Fruit fly (Drosophila melanogaster) whole organism, embryonic: ENCODE data around the gene Hexo2.

Experiments
- Antp ChIP-seq: fragments of 200-800 bp; sonication (Bioruptor generic); optimal IDR thresholded peaks from 3 replicates; lab custom pipeline; 2016; ENCODE audit warnings: missing biosample characterization, missing genetic modification characterization
- Atf-2 ChIP-seq: fragments of 200-800 bp; sonication (Bioruptor generic); optimal IDR thresholded peaks from 2 replicates; lab custom pipeline; 2016; ENCODE audit warnings: missing biosample characterization, missing genetic modification characterization
- Bteb2 ChIP-seq: fragments of 200-800 bp; sonication (Bioruptor generic); optimal IDR thresholded peaks from 2 replicates; lab custom pipeline; 2016; ENCODE audit warnings: missing biosample characterization, missing genetic modification characterization
- C15 ChIP-seq: fragments of 200-800 bp; sonication (Bioruptor generic); IDR thresholded peaks from 3 replicates; pipeline ENCODE4 v1.3.6; 2022; ENCODE audit warnings: missing biosample characterization, missing genetic modification characterization
- CG12942 ChIP-seq: fragments of 200-800 bp; sonication (Bioruptor generic); optimal IDR thresholded peaks from 3 replicates; lab custom pipeline; 2016; ENCODE audit warnings: missing biosample characterization, missing genetic modification characterization
- CG14710 ChIP-seq: fragments of 200-800 bp; sonication (Bioruptor generic); optimal IDR thresholded peaks from 3 replicates; lab custom pipeline; 2019; ENCODE audit warnings: missing biosample characterization, mild to moderate bottlenecking, missing genetic modification characterization, moderate library complexity
- CG17802 ChIP-seq: fragments of 200-800 bp; sonication (Bioruptor generic); optimal IDR thresholded peaks from 2 replicates; lab custom pipeline; 2018; ENCODE audit warnings: missing biosample characterization, mild to moderate bottlenecking, missing genetic modification characterization, moderate library complexity
- CG18619 ChIP-seq: fragments of 200-800 bp; sonication (Bioruptor generic); optimal IDR thresholded peaks from 3 replicates; lab custom pipeline; 2017; ENCODE audit warnings: missing biosample characterization, mild to moderate bottlenecking, missing genetic modification characterization
- CG18764 ChIP-seq: fragments of 200-800 bp; sonication (Bioruptor generic); optimal IDR thresholded peaks from 3 replicates; lab custom pipeline; 2016; ENCODE audit warnings: missing biosample characterization, missing genetic modification characterization
- CG2116 ChIP-seq: fragments of 200-800 bp; sonication (Bioruptor generic); optimal IDR thresholded peaks from 3 replicates; lab custom pipeline; 2018; ENCODE audit warnings: missing biosample characterization, mild to moderate bottlenecking, missing genetic modification characterization
- CG32772 ChIP-seq: fragments of 200-800 bp; sonication (Bioruptor generic); IDR thresholded peaks from 2 replicates; pipeline ENCODE4 v1.3.6; 2022; ENCODE audit warnings: missing biosample characterization, missing genetic modification characterization
- CG4282 ChIP-seq: fragments of 200-800 bp; sonication (Bioruptor generic); optimal IDR thresholded peaks from 2 replicates; lab custom pipeline; 2016; ENCODE audit warnings: missing biosample characterization, missing genetic modification characterization
- CG4820 ChIP-seq: fragments of 200-800 bp; sonication (Bioruptor generic); optimal IDR thresholded peaks from 3 replicates; lab custom pipeline; 2016; ENCODE audit warnings: missing biosample characterization, missing genetic modification characterization
- CG6175 ChIP-seq: fragments of 200-800 bp; sonication (Bioruptor generic); IDR thresholded peaks from 3 replicates; pipeline ENCODE4 v1.3.6; 2022; ENCODE audit warnings: missing biosample characterization, missing genetic modification characterization
- CG7271 ChIP-seq: fragments of 200-800 bp; sonication (Bioruptor generic); optimal IDR thresholded peaks from 2 replicates; lab custom pipeline; 2018; ENCODE audit warnings: missing biosample characterization, mild to moderate bottlenecking, missing genetic modification characterization, moderate library complexity
- CG8359 ChIP-seq: fragments of 200-800 bp; sonication (Bioruptor generic); optimal IDR thresholded peaks from 2 replicates; lab custom pipeline; 2017; ENCODE audit warnings: missing biosample characterization, mild to moderate bottlenecking, missing genetic modification characterization, borderline replicate concordance
- CG8924 ChIP-seq: fragments of 200-800 bp; optimal IDR thresholded peaks from 3 replicates; lab custom pipeline; 2019; ENCODE audit warnings: missing biosample characterization, mild to moderate bottlenecking, missing genetic modification characterization, moderate library complexity
- CG9215 ChIP-seq: fragments of 200-800 bp; sonication (Bioruptor generic); IDR thresholded peaks from 2 replicates; pipeline ENCODE4 v1.3.6; 2022; ENCODE audit warnings: missing biosample characterization, missing genetic modification characterization
- CrebB ChIP-seq: fragments of 200-800 bp; sonication (Bioruptor generic); optimal IDR thresholded peaks from 3 replicates; lab custom pipeline; 2018; ENCODE audit warnings: missing biosample characterization, mild to moderate bottlenecking, missing genetic modification characterization
- Deaf1 ChIP-seq: fragments of 200-800 bp; optimal IDR thresholded peaks from 3 replicates; lab custom pipeline; 2019; ENCODE audit warnings: missing biosample characterization, mild to moderate bottlenecking, missing genetic modification characterization, moderate library complexity
- E2f2 ChIP-seq: fragments of 200-800 bp; sonication (Bioruptor generic); IDR thresholded peaks from 2 replicates; pipeline ENCODE4 v1.3.6; 2022; ENCODE audit warnings: missing biosample characterization, missing genetic modification characterization
- HHEX ChIP-seq: fragments of 200-800 bp; sonication (Bioruptor generic); optimal IDR thresholded peaks from 3 replicates; lab custom pipeline; 2017; ENCODE audit warnings: missing biosample characterization, mild to moderate bottlenecking, missing genetic modification characterization, missing genetic modification reagents
- HmgD ChIP-seq: fragments of 200-800 bp; sonication (Bioruptor generic); optimal IDR thresholded peaks from 3 replicates; lab custom pipeline; 2016; ENCODE audit warnings: missing biosample characterization, missing genetic modification characterization
- Hmx ChIP-seq: fragments of 200-800 bp; sonication (Bioruptor generic); optimal IDR thresholded peaks from 2 replicates; lab custom pipeline; 2016; ENCODE audit warnings: missing biosample characterization, missing genetic modification characterization
- Hr51 ChIP-seq, 2 experiments: fragments of 200-800 bp; sonication (Bioruptor generic); optimal IDR thresholded peaks; 2 replicates in 1 of 2; 3 replicates in 1 of 2; lab custom pipeline; 2016 to 2018; ENCODE audit warnings: missing biosample characterization in 2 of 2, missing genetic modification characterization in 2 of 2, mild to moderate bottlenecking in 1 of 2, moderate library complexity in 1 of 2
- Meics ChIP-seq: fragments of 200-800 bp; sonication (Bioruptor generic); optimal IDR thresholded peaks from 2 replicates; lab custom pipeline; 2017; ENCODE audit warnings: missing biosample characterization, mild to moderate bottlenecking, missing genetic modification characterization
- Mes4 ChIP-seq: fragments of 200-800 bp; sonication (Bioruptor generic); optimal IDR thresholded peaks from 2 replicates; lab custom pipeline; 2016; ENCODE audit warnings: missing biosample characterization, missing genetic modification characterization
- NC2α ChIP-seq: fragments of 200-800 bp; sonication (Bioruptor generic); optimal IDR thresholded peaks from 2 replicates; lab custom pipeline; 2016; ENCODE audit warnings: missing biosample characterization, missing genetic modification characterization
- Nf-YB ChIP-seq: fragments of 200-800 bp; sonication (Bioruptor generic); optimal IDR thresholded peaks from 3 replicates; lab custom pipeline; 2019; ENCODE audit warnings: missing biosample characterization, mild to moderate bottlenecking, missing genetic modification characterization, moderate library complexity
- bcd ChIP-seq: fragments of 200-800 bp; sonication (Bioruptor generic); optimal IDR thresholded peaks from 2 replicates; lab custom pipeline; 2017; ENCODE audit warnings: missing biosample characterization, mild to moderate bottlenecking, missing genetic modification characterization
- bsh ChIP-seq, 2 experiments: fragments of 200-800 bp; sonication (Bioruptor generic); optimal IDR thresholded peaks; 2 replicates each; lab custom pipeline; 2017 to 2018; ENCODE audit warnings: mild to moderate bottlenecking in 2 of 2, missing biosample characterization in 2 of 2, missing genetic modification characterization in 2 of 2, moderate library complexity in 1 of 2
- cas ChIP-seq: fragments of 200-800 bp; sonication (Bioruptor generic); IDR thresholded peaks from 2 replicates; pipeline ENCODE4 v1.3.6; 2022; ENCODE audit warnings: missing biosample characterization, missing genetic modification characterization
- cg ChIP-seq: fragments of 200-800 bp; sonication (Bioruptor generic); optimal IDR thresholded peaks from 3 replicates; lab custom pipeline; 2019; ENCODE audit warnings: missing biosample characterization, mild to moderate bottlenecking, missing genetic modification characterization, moderate library complexity
- chif ChIP-seq, 2 experiments: fragments of 200-800 bp; sonication (Bioruptor generic); optimal IDR thresholded peaks; 3 replicates each; lab custom pipeline; 2016; ENCODE audit warnings: missing biosample characterization in 2 of 2, missing genetic modification characterization in 2 of 2
- croc ChIP-seq: fragments of 200-800 bp; sonication (Bioruptor generic); conservative IDR thresholded peaks from 3 replicates; pipeline ENCODE4 v1.3.6; 2022; ENCODE audit warnings: missing biosample characterization, missing genetic modification characterization
- dysf ChIP-seq: fragments of 200-800 bp; sonication (Bioruptor generic); IDR thresholded peaks from 3 replicates; pipeline ENCODE4 v1.3.6; 2022; ENCODE audit warnings: missing biosample characterization, missing genetic modification characterization
- ftz-f1 ChIP-seq: fragments of 200-800 bp; sonication (Bioruptor generic); optimal IDR thresholded peaks from 2 replicates; lab custom pipeline; 2016; ENCODE audit warnings: missing biosample characterization, missing genetic modification characterization
- mam ChIP-seq: fragments of 200-800 bp; sonication (Bioruptor generic); optimal IDR thresholded peaks from 3 replicates; lab custom pipeline; 2016; ENCODE audit warnings: missing biosample characterization, missing genetic modification characterization
- nerfin-2 ChIP-seq: fragments of 200-800 bp; sonication (Bioruptor generic); IDR thresholded peaks from 2 replicates; pipeline ENCODE4 v1.3.6; 2022; ENCODE audit warnings: missing biosample characterization, missing genetic modification characterization; ENCODE audit not compliant: partially characterized antibody
- nom ChIP-seq: fragments of 200-800 bp; sonication (Bioruptor generic); optimal IDR thresholded peaks from 2 replicates; lab custom pipeline; 2017; ENCODE audit warnings: missing biosample characterization, missing genetic modification characterization, mild to moderate bottlenecking, moderate library complexity, missing genetic modification reagents
- org-1 ChIP-seq: fragments of 200-800 bp; sonication (Bioruptor generic); optimal IDR thresholded peaks from 2 replicates; lab custom pipeline; 2017; ENCODE audit warnings: missing biosample characterization, missing genetic modification characterization
- p53 ChIP-seq: fragments of 200-800 bp; sonication (Bioruptor generic); optimal IDR thresholded peaks from 2 replicates; lab custom pipeline; 2016; ENCODE audit warnings: missing biosample characterization, missing genetic modification characterization
- pfk ChIP-seq: fragments of 200-800 bp; sonication (Bioruptor generic); optimal IDR thresholded peaks from 2 replicates; lab custom pipeline; 2018; ENCODE audit warnings: missing biosample characterization, mild to moderate bottlenecking, missing genetic modification characterization, moderate library complexity
- prd ChIP-seq, 3 experiments: fragments of >200 bp in 2 of 3; fragments of 200-800 bp in 1 of 3; sonication (Bioruptor generic) in 1 of 3; optimal IDR thresholded peaks in 2 of 3; IDR thresholded peaks in 1 of 3; 2 replicates in 2 of 3; 3 replicates in 1 of 3; pipeline versions ENCODE4 v1.3.6 to Lab custom; 2017 to 2022; ENCODE audit warnings: missing biosample characterization in 1 of 3, missing genetic modification characterization in 1 of 3
- run ChIP-seq: fragments of 200-800 bp; sonication (Bioruptor generic); optimal IDR thresholded peaks from 3 replicates; lab custom pipeline; 2018; ENCODE audit warnings: missing biosample characterization, mild to moderate bottlenecking, missing genetic modification characterization
- scrt ChIP-seq: fragments of 200-800 bp; sonication (Bioruptor generic); optimal IDR thresholded peaks from 2 replicates; lab custom pipeline; 2018; ENCODE audit warnings: missing biosample characterization, mild to moderate bottlenecking, missing genetic modification characterization, moderate library complexity
- slbo ChIP-seq: fragments of 200-800 bp; sonication (Bioruptor generic); IDR thresholded peaks from 2 replicates; pipeline ENCODE4 v1.3.6; 2022; ENCODE audit warnings: missing biosample characterization, missing genetic modification characterization
- usp ChIP-seq: fragments of >200 bp; optimal IDR thresholded peaks from 2 replicates; lab custom pipeline; 2017; ENCODE audit warnings: missing biosample characterization, missing genetic modification characterization
- vnd ChIP-seq: fragments of 200-800 bp; sonication (Bioruptor generic); IDR thresholded peaks from 3 replicates; pipeline ENCODE4 v1.3.6; 2022; ENCODE audit warnings: missing biosample characterization, missing genetic modification characterization; ENCODE audit not compliant: partially characterized antibody
- wdn ChIP-seq: fragments of 200-800 bp; sonication (Bioruptor generic); IDR thresholded peaks from 2 replicates; pipeline ENCODE4 v1.3.6; 2022; ENCODE audit warnings: missing biosample characterization, missing genetic modification characterization

Hexo2 gene

DNA sequence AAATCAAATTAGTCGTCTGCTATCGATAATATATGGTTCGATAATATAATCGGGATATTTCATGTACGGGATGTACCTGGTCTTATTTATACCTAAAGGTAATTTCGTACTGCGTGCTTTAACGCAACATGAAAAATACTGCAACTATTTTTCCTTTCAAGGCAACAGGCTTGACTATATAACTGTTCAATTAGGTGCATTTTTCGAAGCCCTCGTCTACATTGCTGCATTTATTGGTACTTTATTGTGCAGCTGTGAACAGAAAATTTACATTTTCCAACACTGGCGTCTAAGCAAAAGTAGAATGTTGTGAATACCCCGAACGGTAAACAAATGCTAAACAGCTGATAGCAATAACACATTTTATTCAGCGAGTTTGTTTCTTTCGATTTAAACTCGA lies 19.4 kb upstream of the Hexo2 start, which contains the start of the genes Ppt1 and Ogg1 (continued):
- TF ChIP-seq nerfin-2 (GFP tag; lab: Robert Waterston, UW) (no peak), NC2α (GFP tag; lab: Kevin White, UChicago) (no peak), CG2116 (GFP tag; lab: Kevin White, UChicago) (peak; percentile 94), dysf (no peak; the same call in 1 of the 3 replicates), p53 (GFP tag; lab: Kevin White, UChicago) (peak; percentile 16), croc (no peak), CG6175 (GFP tag; lab: Robert Waterston, UW) (no peak), CG8924 (tag; lab: Kevin White, UChicago) (peak; percentile 27), C15 (GFP tag; lab: Robert Waterston, UW) (no peak), Atf-2 (GFP tag; lab: Kevin White, UChicago) (peak; percentile 53), nom (peak; percentile 19), org-1 (no peak), Hmx (no peak), mam (GFP tag; lab: Kevin White, UChicago) (peak; percentile 70), ftz-f1 (GFP tag; lab: Kevin White, UChicago) (no peak), vnd (GFP tag; lab: Robert Waterston, UW) (0 out of 3 replicates have a peak, but pooled peaks have one; percentile 14), CG18764 (GFP tag; lab: Kevin White, UChicago) (peak; percentile 36), CG32772 (GFP tag; lab: Robert Waterston, UW) (no peak), HHEX (peak; percentile 6), CrebB (tag; lab: Kevin White, UChicago) (peak; percentile 3), Meics (GFP tag; lab: Kevin White, UChicago) (peak; percentile 43), Bteb2 (GFP tag; lab: Kevin White, UChicago) (peak; percentile 40), scrt (GFP tag; lab: Kevin White, UChicago) (no peak), CG17802 (tag; lab: Kevin White, UChicago) (no peak), CG14710 (tag; lab: Kevin White, UChicago) (peak; percentile 67), slbo (GFP tag; lab: Robert Waterston, UW) (peak; percentile 62), pfk (no peak), HmgD (GFP tag; lab: Kevin White, UChicago) (no peak), CG4282 (GFP tag; lab: Kevin White, UChicago) (peak; percentile 35), wdn (GFP tag; lab: Robert Waterston, UW) (no peak), Mes4 (GFP tag; lab: Kevin White, UChicago) (peak; percentile 17), CG4820 (GFP tag; lab: Kevin White, UChicago) (peak; percentile 43), CG12942 (GFP tag; lab: Kevin White, UChicago) (peak; percentile 42), cg (GFP tag; lab: Kevin White, UChicago) (no peak), Hr51 (GFP tag; optimal IDR thresholded peaks at IDR 0.05; lab: Kevin White, UChicago) (peak; percentile 38), CG9215 (GFP tag; lab: Robert Waterston, UW) (no peak), bcd (GFP tag; lab: Kevin White, UChicago) (no peak), CG7271 (no peak), prd (optimal IDR thresholded peaks at IDR 0.05; lab: Kevin White, UChicago) (no peak), prd (GFP tag; IDR thresholded peaks at IDR 0.05; lab: Robert Waterston, UW) (peak; percentile 45; the same call in 1 of the 3 replicates), Nf-YB (GFP tag; lab: Kevin White, UChicago) (peak; percentile 8), bsh (GFP tag; optimal IDR thresholded peaks at IDR 0.05; lab: Kevin White, UChicago) (peak in 1 of 2 experiments; percentile 44), Antp (peak; percentile 45), run (tag; lab: Kevin White, UChicago) (no peak), CG8359 (GFP tag; lab: Kevin White, UChicago) (no peak), cas (GFP tag; lab: Robert Waterston, UW) (no peak), usp (GFP tag; lab: Kevin White, UChicago) (no peak), chif (GFP tag; optimal IDR thresholded peaks at IDR 0.05; lab: Kevin White, UChicago) (peak in 1 of 2 experiments; percentile 47), E2f2 (GFP tag; lab: Robert Waterston, UW) (peak; percentile 41; the same call in 1 of the 2 replicates), CG18619 (GFP tag; lab: Kevin White, UChicago) (no peak), Deaf1 (tag; lab: Kevin White, UChicago) (peak; percentile 13)
